Worm (Caenorhabditis elegans): ENCODE results near the gene cgr-1.

DNA sequence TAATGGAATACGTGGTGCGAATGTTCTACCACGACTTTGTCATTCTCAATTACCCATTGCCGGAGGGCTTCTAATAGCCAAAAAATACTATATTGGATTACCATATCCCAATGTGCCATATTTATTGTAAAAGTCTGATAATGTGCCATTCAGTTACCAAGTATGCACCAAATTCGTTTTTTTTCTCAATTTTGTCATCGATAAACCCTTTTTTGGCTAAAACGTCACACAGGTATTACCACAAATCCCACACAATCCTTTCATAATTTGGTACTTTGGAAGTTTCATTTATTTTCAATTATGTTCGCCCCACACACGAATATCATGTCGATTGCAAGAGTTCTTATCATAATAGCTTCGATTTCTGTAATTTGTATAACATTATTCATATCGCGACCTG, 27.8 kb upstream of the cgr-1 start, which contains the start of gene vep-2:
- no peak for TF ChIP-seq him-1 (tag; optimal IDR thresholded peaks at IDR 0.05)
- TF ChIP-seq W03F9.2 (tag; optimal IDR thresholded peaks at IDR 0.05), result no peak

Data from whole organism, L4/young adult.